Fruit fly (Drosophila melanogaster): ENCODE data around the gene CG43673.

DNA sequence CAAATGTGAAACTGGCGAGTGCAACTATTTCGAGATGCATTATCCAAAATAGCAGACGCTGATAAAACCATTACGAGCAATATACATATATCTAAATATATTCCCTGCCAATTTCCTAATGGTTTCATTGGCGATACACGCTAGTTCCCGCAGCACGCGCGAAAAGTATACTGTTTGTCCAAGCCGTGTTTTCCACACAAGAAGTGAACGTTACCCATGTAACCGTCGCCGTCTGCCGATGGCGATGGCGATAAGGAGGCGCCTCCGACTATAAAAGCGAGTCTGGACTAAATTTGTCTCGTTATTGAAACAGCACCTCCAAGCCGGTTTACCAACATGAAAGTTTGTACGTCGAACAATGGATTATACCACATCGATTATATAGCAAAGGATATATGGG is at the start of gene CG43673:
- TF ChIP-seq Dll (GFP tag; IDR thresholded peaks at IDR 0.05; ENCODE audit: partially characterized antibody) (no peak), CG31365 (tag; optimal IDR thresholded peaks at IDR 0.05) (no peak), Bteb2 (GFP tag; optimal IDR thresholded peaks at IDR 0.05) (no peak), CG10431 (GFP tag; optimal IDR thresholded peaks at IDR 0.05) (no peak)
